Worm (Caenorhabditis elegans): ENCODE results near the gene rpt-1.
"Not testable (repeated sequence)": the region's sequence is repeated elsewhere in the genome, so short reads cannot be mapped to it uniquely, and the experiment has no call there.

Gene rpt-1

DNA sequence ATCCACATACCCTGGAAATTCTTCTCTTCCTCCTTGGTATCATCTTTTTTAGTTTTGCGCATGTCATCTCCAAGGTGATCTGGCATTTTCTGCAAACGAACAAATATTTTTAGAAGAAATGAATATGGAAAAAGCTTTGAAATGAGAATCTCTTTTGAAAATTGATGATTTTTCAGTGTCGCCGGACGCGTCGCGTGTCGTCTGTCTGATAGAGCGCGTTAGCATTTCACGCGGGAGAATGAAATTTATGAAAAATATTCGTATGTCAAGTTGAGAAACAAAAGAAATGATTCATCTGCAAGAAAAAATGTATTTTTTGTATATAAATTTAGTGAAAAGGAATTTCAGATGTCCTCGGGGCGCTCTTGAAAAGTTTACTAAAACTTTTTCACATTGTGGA is at the start of gene rpt-1:
Gene rpt-1, minus strand, starts transcription at position 89 of the 400 bp plus-strand sequence.
- no peak for TF ChIP-seq sea-1 (GFP tag; conservative IDR thresholded peaks at IDR 0.05)
- TF ChIP-seq F13C5.2 (tag; optimal IDR thresholded peaks at IDR 0.05) = peak; percentile 13

DNA sequence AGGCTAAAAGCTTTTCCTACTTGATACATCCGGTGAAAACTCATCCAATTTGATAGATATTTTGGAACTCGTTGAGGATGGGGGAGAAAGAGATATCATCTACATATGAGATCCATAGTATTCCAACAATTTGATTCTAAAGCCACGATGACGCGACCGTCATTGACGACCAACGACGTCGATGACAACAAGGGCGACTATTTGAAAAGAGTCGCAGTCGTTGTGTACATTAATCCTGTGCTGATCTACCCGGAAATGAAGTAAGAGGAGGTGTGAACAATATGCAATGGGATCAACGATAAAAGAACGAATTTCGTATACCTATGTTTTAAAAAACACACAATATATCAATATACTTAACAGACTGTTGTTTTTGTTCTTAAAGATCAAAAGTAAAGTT is 46.0 kb upstream of the rpt-1 start:
- no peak for TF ChIP-seq hmbx-1 (tag; optimal IDR thresholded peaks at IDR 0.05)
- TF ChIP-seq ets-7 (tag; optimal IDR thresholded peaks at IDR 0.05) = no peak
- no peak for TF ChIP-seq ceh-36 (tag; optimal IDR thresholded peaks at IDR 0.05)
- TF ChIP-seq sea-1 (GFP tag; conservative IDR thresholded peaks at IDR 0.05) = no peak
- TF ChIP-seq ama-1 (optimal IDR thresholded peaks at IDR 0.05) = no peak
- TF ChIP-seq hnd-1 (tag; optimal IDR thresholded peaks at IDR 0.05) = no peak
- TF ChIP-seq hmg-4 (GFP tag; optimal IDR thresholded peaks at IDR 0.05) = no peak
- TF ChIP-seq pes-1 (GFP tag; IDR thresholded peaks at IDR 0.05) = no peak
- no peak for TF ChIP-seq ceh-13 (GFP tag; optimal IDR thresholded peaks at IDR 0.05)

DNA sequence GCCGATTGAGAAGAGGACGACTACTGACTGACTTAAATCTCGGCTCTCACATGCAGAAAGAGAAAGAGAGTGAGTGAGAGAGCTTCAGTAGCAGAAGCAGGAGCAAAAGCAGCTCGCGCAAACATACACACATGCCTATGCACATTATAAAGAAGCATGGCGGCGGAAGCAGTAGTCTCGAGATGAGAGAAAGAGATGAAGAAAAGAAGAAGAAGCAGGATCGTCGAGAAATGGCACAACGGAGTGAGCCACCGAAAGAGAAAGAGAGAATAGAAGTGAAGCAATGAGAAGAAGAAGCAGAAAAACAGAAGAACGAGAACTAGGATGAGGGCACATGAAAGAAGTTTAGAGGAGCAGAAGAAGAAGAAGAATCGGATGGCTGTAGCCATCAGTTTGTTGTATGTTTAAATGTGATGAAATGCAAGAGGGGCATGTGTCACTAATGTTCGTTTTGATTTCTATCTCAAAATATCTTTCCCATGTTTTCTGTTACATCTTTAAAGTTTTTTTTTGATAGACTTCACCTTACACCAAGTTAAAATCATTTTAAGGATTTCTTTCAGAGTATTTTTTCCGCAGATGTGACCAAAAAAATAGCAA is 44.8 kb upstream of the rpt-1 start:
- TF ChIP-seq hnd-1 (tag; optimal IDR thresholded peaks at IDR 0.05) = no peak
- no peak for TF ChIP-seq tbx-11 (GFP tag; IDR thresholded peaks at IDR 0.05)
- no peak for TF ChIP-seq aly-1 (tag; optimal IDR thresholded peaks at IDR 0.05)
- no peak for TF ChIP-seq ceh-36 (tag; optimal IDR thresholded peaks at IDR 0.05)
- TF ChIP-seq hmbx-1 (tag; optimal IDR thresholded peaks at IDR 0.05) = no peak
- no peak for TF ChIP-seq scrt-1 (GFP tag; IDR thresholded peaks at IDR 0.05)
- TF ChIP-seq ceh-13 (GFP tag; optimal IDR thresholded peaks at IDR 0.05) = no peak
- TF ChIP-seq flt-1 (GFP tag; IDR thresholded peaks at IDR 0.05) = no peak
- TF ChIP-seq ama-1 (optimal IDR thresholded peaks at IDR 0.05) = no peak
- TF ChIP-seq pes-1 (GFP tag; IDR thresholded peaks at IDR 0.05) = no peak
- no peak for TF ChIP-seq tra-4 (tag; optimal IDR thresholded peaks at IDR 0.05)
- no peak for TF ChIP-seq ets-7 (tag; optimal IDR thresholded peaks at IDR 0.05)
- no peak for TF ChIP-seq sea-1 (GFP tag; conservative IDR thresholded peaks at IDR 0.05)
- no peak for TF ChIP-seq hmg-4 (GFP tag; optimal IDR thresholded peaks at IDR 0.05)

DNA sequence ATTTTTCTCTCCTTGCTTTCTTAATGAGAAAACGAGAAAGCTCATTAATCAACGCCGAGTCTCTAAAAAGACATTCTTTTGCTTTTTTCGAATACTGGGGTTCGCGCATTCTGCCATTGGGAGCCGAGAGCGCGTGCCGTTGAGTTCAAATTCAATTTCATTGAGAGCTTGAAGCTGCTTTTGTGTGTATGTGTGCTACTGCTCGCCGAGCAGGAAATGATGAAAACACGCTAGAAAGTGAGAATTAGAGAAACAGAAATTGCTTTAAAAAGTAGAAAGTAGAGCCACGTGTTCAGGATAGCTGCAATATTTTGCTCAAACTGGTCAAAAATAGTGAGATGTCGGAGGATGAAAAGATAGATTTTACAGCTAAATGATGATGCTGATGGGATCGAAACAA is 43.5 kb upstream of the rpt-1 start:
- TF ChIP-seq sea-1 (GFP tag; conservative IDR thresholded peaks at IDR 0.05) (no peak), B0310.2 (tag; optimal IDR thresholded peaks at IDR 0.05) (no peak), aly-1 (tag; optimal IDR thresholded peaks at IDR 0.05) (no peak), flt-1 (GFP tag; IDR thresholded peaks at IDR 0.05) (no peak), tbx-37 (GFP tag; conservative IDR thresholded peaks at IDR 0.05) (no peak), hnd-1 (tag; optimal IDR thresholded peaks at IDR 0.05) (no peak), ceh-13 (GFP tag; optimal IDR thresholded peaks at IDR 0.05) (no peak), tbx-11 (GFP tag; IDR thresholded peaks at IDR 0.05) (no peak), ceh-36 (tag; optimal IDR thresholded peaks at IDR 0.05) (no peak), ets-7 (tag; optimal IDR thresholded peaks at IDR 0.05) (no peak)

DNA sequence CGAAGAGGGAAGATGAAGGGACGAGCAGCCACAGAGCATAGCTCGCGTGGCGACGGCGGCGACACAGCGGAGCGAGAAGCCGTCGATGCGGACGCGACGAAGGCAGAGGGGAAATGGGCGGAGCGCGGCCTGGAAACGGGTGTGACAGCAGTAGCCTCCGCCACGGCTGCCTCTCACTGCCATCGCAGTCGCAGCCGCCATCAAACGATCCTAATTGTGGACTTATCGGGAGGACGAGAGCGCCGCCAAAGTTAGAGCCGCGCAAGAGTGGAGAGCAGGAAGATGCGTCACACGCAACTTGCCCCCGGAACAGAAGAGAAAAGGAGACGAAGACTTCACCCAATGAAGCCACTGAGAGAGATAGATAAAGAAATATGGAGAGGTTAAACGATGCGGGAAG is 42.1 kb upstream of the rpt-1 start:
- TF ChIP-seq flt-1 (GFP tag; IDR thresholded peaks at IDR 0.05) = no peak
- TF ChIP-seq ama-1 (optimal IDR thresholded peaks at IDR 0.05) = no peak
- no peak for TF ChIP-seq sea-1 (GFP tag; conservative IDR thresholded peaks at IDR 0.05)
- peak; percentile 62 for TF ChIP-seq aly-1 (tag; optimal IDR thresholded peaks at IDR 0.05)
- peak; percentile 67; the same call in 1 of the 2 replicates for TF ChIP-seq scrt-1 (GFP tag; IDR thresholded peaks at IDR 0.05)

DNA sequence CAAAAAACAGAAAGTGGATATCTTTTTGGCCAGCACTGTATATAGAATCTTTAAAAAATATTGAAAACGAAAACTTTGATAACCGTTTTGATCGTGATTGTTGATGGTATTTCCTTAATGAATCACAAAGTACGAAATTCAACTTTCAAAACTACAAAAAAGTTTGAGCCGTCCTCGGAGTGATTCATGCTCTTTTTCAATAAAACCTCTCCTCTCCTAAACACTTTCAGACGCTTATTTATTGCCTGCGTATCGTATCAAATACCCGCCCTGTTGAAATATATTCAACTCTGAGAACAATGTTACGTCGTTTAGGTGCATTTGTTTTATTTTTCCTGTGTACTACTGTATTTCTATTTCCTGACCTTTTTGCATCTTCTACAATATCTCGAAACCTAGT is 38.7 kb upstream of the rpt-1 start:
- TF ChIP-seq pes-1 (GFP tag; IDR thresholded peaks at IDR 0.05) (no peak), ets-7 (tag; optimal IDR thresholded peaks at IDR 0.05) (no peak), tbx-11 (GFP tag; IDR thresholded peaks at IDR 0.05) (no peak), B0310.2 (tag; optimal IDR thresholded peaks at IDR 0.05) (no peak), flt-1 (GFP tag; IDR thresholded peaks at IDR 0.05) (no peak), hmbx-1 (tag; optimal IDR thresholded peaks at IDR 0.05) (no peak), aly-1 (tag; optimal IDR thresholded peaks at IDR 0.05) (no peak), hnd-1 (tag; optimal IDR thresholded peaks at IDR 0.05) (no peak), sea-1 (GFP tag; conservative IDR thresholded peaks at IDR 0.05) (no peak), ceh-13 (GFP tag; optimal IDR thresholded peaks at IDR 0.05) (no peak), hmg-4 (GFP tag; optimal IDR thresholded peaks at IDR 0.05) (no peak)

DNA sequence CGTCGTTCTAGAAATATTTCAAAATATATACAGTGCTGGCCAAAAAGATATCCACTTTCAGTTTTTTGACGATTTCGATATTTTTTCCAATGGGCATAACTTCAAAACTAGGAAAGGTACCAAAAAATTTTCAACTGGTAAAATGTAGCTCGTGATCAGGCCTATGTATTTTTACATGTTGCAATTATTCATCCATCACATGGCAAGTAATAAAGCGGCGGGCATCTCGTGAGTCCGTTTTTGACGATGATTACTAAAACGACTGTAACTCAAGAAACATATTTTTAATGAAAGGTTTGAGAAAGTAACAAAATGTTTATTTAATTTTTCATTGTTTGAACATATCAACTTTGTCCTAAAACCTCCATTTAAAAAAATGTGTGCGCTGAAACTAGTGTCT is 37.8 kb upstream of the rpt-1 start, which contains the start of gene F10C2.3:
Gene F10C2.3, plus strand, starts transcription at position 301 of the 400 bp plus-strand sequence.
- not testable (repeated sequence) for TF ChIP-seq tbx-11 (GFP tag; IDR thresholded peaks at IDR 0.05); ceh-36 (tag; optimal IDR thresholded peaks at IDR 0.05); hnd-1 (tag; optimal IDR thresholded peaks at IDR 0.05)

DNA sequence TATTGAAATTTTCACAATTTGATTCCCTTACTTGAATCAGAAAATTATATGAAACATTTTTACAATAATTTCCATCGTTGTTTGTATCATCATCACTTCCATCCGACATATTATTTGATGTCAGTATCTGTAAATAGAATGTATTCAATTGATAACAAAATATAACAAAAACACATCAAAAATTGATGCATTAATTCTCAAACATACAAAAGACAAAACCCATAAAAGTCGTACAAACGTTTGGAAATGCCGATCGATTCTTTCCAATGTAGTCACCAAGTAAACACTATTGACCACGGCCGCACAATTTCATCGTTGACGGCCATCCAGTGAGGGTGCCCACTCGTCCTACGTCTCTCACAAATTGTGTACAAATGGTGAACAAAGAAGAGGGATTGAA is 31.1 kb upstream of the rpt-1 start, which contains the start of gene add-2:
Gene add-2, minus strand, starts transcription at position 109 of the 400 bp plus-strand sequence.
- no peak for TF ChIP-seq aly-1 (tag; optimal IDR thresholded peaks at IDR 0.05)
- TF ChIP-seq flt-1 (GFP tag; IDR thresholded peaks at IDR 0.05) = no peak
- TF ChIP-seq F13C5.2 (tag; optimal IDR thresholded peaks at IDR 0.05) = no peak
- no peak for TF ChIP-seq hmbx-1 (tag; optimal IDR thresholded peaks at IDR 0.05)
- TF ChIP-seq ceh-36 (tag; optimal IDR thresholded peaks at IDR 0.05) = no peak
- TF ChIP-seq hnd-1 (tag; optimal IDR thresholded peaks at IDR 0.05) = no peak
- no peak for TF ChIP-seq ama-1 (optimal IDR thresholded peaks at IDR 0.05)
- no peak for TF ChIP-seq ets-7 (tag; optimal IDR thresholded peaks at IDR 0.05)
- TF ChIP-seq ceh-13 (GFP tag; optimal IDR thresholded peaks at IDR 0.05) = no peak
- TF ChIP-seq tbx-11 (GFP tag; IDR thresholded peaks at IDR 0.05) = no peak
- TF ChIP-seq hmg-4 (GFP tag; optimal IDR thresholded peaks at IDR 0.05) = no peak
- TF ChIP-seq sea-1 (GFP tag; conservative IDR thresholded peaks at IDR 0.05) = no peak
- TF ChIP-seq tra-4 (tag; optimal IDR thresholded peaks at IDR 0.05) = no peak
